Fruit fly (Drosophila melanogaster): ENCODE measurements around the gene Ncc69.
A peak's percentile ranks its signal among the peaks of the same experiment; 100 is the strongest.

Ncc69 gene

dm6 chr3L:12414189-12414964 is 23.1 kb upstream of the Ncc69 start, which contains the start of gene SCaMC (continued):
- TF ChIP-seq CG1024 (GFP tag; IDR thresholded peaks at IDR 0.05) = no peak
- peak; percentile 48 for TF ChIP-seq lbe (GFP tag; optimal IDR thresholded peaks at IDR 0.05)
- TF ChIP-seq p53 (GFP tag; optimal IDR thresholded peaks at IDR 0.05) = peak; percentile 63
- TF ChIP-seq CG13775 (GFP tag; optimal IDR thresholded peaks at IDR 0.05) = no peak
- no peak for TF ChIP-seq Adf1 (GFP tag; IDR thresholded peaks at IDR 0.05)
- TF ChIP-seq gcm2 (GFP tag; optimal IDR thresholded peaks at IDR 0.05) = no peak
- TF ChIP-seq stwl (tag; optimal IDR thresholded peaks at IDR 0.05) = peak; percentile 85
- no peak for TF ChIP-seq CG4282 (GFP tag; optimal IDR thresholded peaks at IDR 0.05)
- no peak for TF ChIP-seq sob (GFP tag; IDR thresholded peaks at IDR 0.05)
- TF ChIP-seq B-H1 (GFP tag; IDR thresholded peaks at IDR 0.05) = no peak
- TF ChIP-seq Nf-YB (GFP tag; optimal IDR thresholded peaks at IDR 0.05) = no peak
- TF ChIP-seq Xbp1 (GFP tag; optimal IDR thresholded peaks at IDR 0.05) = no peak
- peak; percentile 56 for TF ChIP-seq CG17186 (GFP tag; optimal IDR thresholded peaks at IDR 0.05)
- TF ChIP-seq hkb (optimal IDR thresholded peaks at IDR 0.05) = peak; percentile 8
- TF ChIP-seq hkb (GFP tag; IDR thresholded peaks at IDR 0.05) = no peak
- TF ChIP-seq cg (GFP tag; optimal IDR thresholded peaks at IDR 0.05) = peak; percentile 79
- no peak for TF ChIP-seq tap (tag; optimal IDR thresholded peaks at IDR 0.05)
- TF ChIP-seq en (GFP tag; optimal IDR thresholded peaks at IDR 0.05) = no peak
- peak; percentile 18 for TF ChIP-seq grau (tag; optimal IDR thresholded peaks at IDR 0.05)
- no peak for TF ChIP-seq CG9437 (GFP tag; optimal IDR thresholded peaks at IDR 0.05)
- TF ChIP-seq pb (GFP tag; optimal IDR thresholded peaks at IDR 0.05) = no peak
- no peak for TF ChIP-seq aop (GFP tag; IDR thresholded peaks at IDR 0.05)
- no peak for TF ChIP-seq CG17328 (GFP tag; IDR thresholded peaks at IDR 0.05)
- TF ChIP-seq knrl (GFP tag; IDR thresholded peaks at IDR 0.05; ENCODE audit: partially characterized antibody) = no peak
- TF ChIP-seq CG10209 (GFP tag; optimal IDR thresholded peaks at IDR 0.05) = no peak
- no peak for TF ChIP-seq CG2202 (tag; optimal IDR thresholded peaks at IDR 0.05)
- TF ChIP-seq CG7987 (GFP tag; optimal IDR thresholded peaks at IDR 0.05) = no peak
- TF ChIP-seq CG13123 (GFP tag; optimal IDR thresholded peaks at IDR 0.05) = peak; percentile 15
- peak; percentile 96 for TF ChIP-seq pzg (GFP tag; optimal IDR thresholded peaks at IDR 0.05)
- peak; percentile 1 for TF ChIP-seq CG18262 (tag; optimal IDR thresholded peaks at IDR 0.05)
- TF ChIP-seq dan (GFP tag; IDR thresholded peaks at IDR 0.05) = no peak
- TF ChIP-seq TFAM (GFP tag; optimal IDR thresholded peaks at IDR 0.05) = no peak
- no peak for TF ChIP-seq emc (GFP tag; optimal IDR thresholded peaks at IDR 0.05)
- TF ChIP-seq Gsc (GFP tag; IDR thresholded peaks at IDR 0.05) = no peak
- TF ChIP-seq CG17568 (GFP tag; optimal IDR thresholded peaks at IDR 0.05) = no peak
- no peak for TF ChIP-seq Vsx1 (GFP tag; optimal IDR thresholded peaks at IDR 0.05)
- peak; percentile 24 for TF ChIP-seq B-H2 (GFP tag; optimal IDR thresholded peaks at IDR 0.05)
- no peak for TF ChIP-seq btn (GFP tag; optimal IDR thresholded peaks at IDR 0.05)
- TF ChIP-seq Ets97D (GFP tag; optimal IDR thresholded peaks at IDR 0.05) = peak; percentile 59
- TF ChIP-seq CG7928 (GFP tag; optimal IDR thresholded peaks at IDR 0.05) = no peak
- TF ChIP-seq unpg (GFP tag; optimal IDR thresholded peaks at IDR 0.05) = no peak
- TF ChIP-seq CG2875 (GFP tag; optimal IDR thresholded peaks at IDR 0.05) = no peak
- TF ChIP-seq Dek (tag; optimal IDR thresholded peaks at IDR 0.05) = peak; percentile 38
- TF ChIP-seq mld (GFP tag; IDR thresholded peaks at IDR 0.05; ENCODE audit: partially characterized antibody) = no peak
- TF ChIP-seq CG13624 (GFP tag; optimal IDR thresholded peaks at IDR 0.05) = peak; percentile 14
- TF ChIP-seq Bteb2 (GFP tag; optimal IDR thresholded peaks at IDR 0.05) = no peak
- TF ChIP-seq tll (GFP tag; optimal IDR thresholded peaks at IDR 0.05) = peak in 1 of 2 experiments; percentile 16
- no peak for TF ChIP-seq CG10462 (GFP tag; optimal IDR thresholded peaks at IDR 0.05)
- TF ChIP-seq E2f2 (GFP tag; IDR thresholded peaks at IDR 0.05) = peak; percentile 91
- TF ChIP-seq fd96Cb (tag; optimal IDR thresholded peaks at IDR 0.05) = no peak

Data from whole organism, embryonic.